Worm (Caenorhabditis elegans): ENCODE data around the gene tth-1.

tth-1 gene

DNA sequence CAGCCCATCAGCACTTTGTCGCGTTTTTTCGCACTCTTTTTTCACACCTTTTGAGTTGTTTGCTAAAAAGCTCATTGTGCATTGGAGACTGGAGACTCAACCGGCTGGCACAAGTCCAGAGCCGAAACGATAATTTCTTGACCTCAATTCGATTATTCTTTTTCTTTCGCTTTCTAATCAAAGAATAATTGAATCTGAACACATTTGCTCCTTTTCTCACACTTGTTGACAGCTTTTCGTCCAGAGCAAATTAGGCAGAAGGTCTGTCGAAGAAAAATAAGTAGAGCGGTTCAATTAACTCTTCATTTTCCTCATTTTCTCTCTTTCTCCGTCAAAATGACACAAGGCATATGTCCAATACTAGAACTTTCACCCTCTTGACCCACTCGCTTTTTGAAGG is 21.4 kb upstream of the tth-1 start:
- TF ChIP-seq blmp-1 (tag; optimal IDR thresholded peaks at IDR 0.05) (peak; percentile 52), ceh-8 (GFP tag; optimal IDR thresholded peaks at IDR 0.05) (peak; percentile 8), sox-4 (tag; optimal IDR thresholded peaks at IDR 0.05) (no peak), ama-1 (optimal IDR thresholded peaks at IDR 0.05) (no peak)

DNA sequence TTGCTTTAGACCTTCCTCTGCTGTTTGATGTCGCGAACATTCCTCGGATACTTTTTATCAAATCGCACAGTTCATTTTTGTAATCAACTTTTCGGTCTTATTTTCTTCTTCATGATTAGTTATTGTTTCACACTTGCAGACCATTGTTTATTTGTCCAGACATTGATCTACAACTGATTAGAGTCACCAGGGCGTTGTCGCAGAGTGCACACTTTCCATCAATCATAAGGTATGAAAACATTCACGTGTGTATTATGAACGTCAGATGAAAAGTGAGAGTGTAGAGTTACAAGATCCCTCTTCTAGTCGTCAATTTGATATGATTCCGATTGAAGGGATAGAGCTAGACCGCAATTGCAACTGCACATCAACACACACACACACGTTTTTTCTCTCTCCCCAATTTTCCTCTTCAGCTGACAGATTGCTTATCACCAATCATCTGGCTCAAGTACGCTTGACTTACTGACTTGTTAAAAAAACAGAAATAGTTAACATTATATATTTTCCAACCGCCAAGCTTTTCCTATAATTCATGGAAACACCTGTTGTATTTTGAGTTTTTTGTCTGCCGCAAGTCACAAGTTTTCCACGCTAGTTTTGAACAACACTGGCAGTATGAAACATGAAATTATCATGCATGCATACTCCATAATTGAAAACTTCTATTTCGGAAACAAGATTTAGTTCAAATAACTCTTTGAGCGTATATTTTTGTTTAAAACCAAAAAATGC is 16.6 kb upstream of the tth-1 start:
- no peak for TF ChIP-seq Y116A8C.19 (tag; optimal IDR thresholded peaks at IDR 0.05; ENCODE audit: borderline replicate concordance)
- TF ChIP-seq hlh-4 (tag; optimal IDR thresholded peaks at IDR 0.05): peak; percentile 67
- no peak for TF ChIP-seq unc-130 (tag; optimal IDR thresholded peaks at IDR 0.05)
- no peak for TF ChIP-seq C04F5.9 (tag; optimal IDR thresholded peaks at IDR 0.05)
- no peak for TF ChIP-seq fos-1 (tag; optimal IDR thresholded peaks at IDR 0.05)
- peak; percentile 59 for TF ChIP-seq fkh-8 (tag; optimal IDR thresholded peaks at IDR 0.05)
- TF ChIP-seq mep-1 (tag; optimal IDR thresholded peaks at IDR 0.05): no peak
- no peak for TF ChIP-seq lin-15B (tag; optimal IDR thresholded peaks at IDR 0.05)
- TF ChIP-seq nhr-47 (tag; optimal IDR thresholded peaks at IDR 0.05): peak; percentile 43
- no peak for TF ChIP-seq ceh-82 (tag; optimal IDR thresholded peaks at IDR 0.05)
- TF ChIP-seq elt-2 (tag; optimal IDR thresholded peaks at IDR 0.05): peak; percentile 58
- no peak for TF ChIP-seq mab-9 (GFP tag; IDR thresholded peaks at IDR 0.05)
- TF ChIP-seq sup-37 (GFP tag; optimal IDR thresholded peaks at IDR 0.05): no peak
- TF ChIP-seq nhr-71 (tag; optimal IDR thresholded peaks at IDR 0.05): peak; percentile 55
- no peak for TF ChIP-seq sptf-1 (tag; optimal IDR thresholded peaks at IDR 0.05)
- no peak for TF ChIP-seq nhr-77 (tag; optimal IDR thresholded peaks at IDR 0.05)
- TF ChIP-seq efl-1 (optimal IDR thresholded peaks at IDR 0.05): no peak
- TF ChIP-seq efl-1 (GFP tag; optimal IDR thresholded peaks at IDR 0.05 in 1 of 2): no peak
- TF ChIP-seq lsy-2 (tag; optimal IDR thresholded peaks at IDR 0.05): no peak
- no peak for TF ChIP-seq ets-5 (GFP tag; IDR thresholded peaks at IDR 0.05)
- no peak for TF ChIP-seq nhr-237 (tag; optimal IDR thresholded peaks at IDR 0.05)
- no peak for TF ChIP-seq nhr-84 (tag; optimal IDR thresholded peaks at IDR 0.05)
- TF ChIP-seq mdl-1 (tag; optimal IDR thresholded peaks at IDR 0.05): no peak
- peak; percentile 44 for TF ChIP-seq lin-14 (GFP tag; optimal IDR thresholded peaks at IDR 0.05)
- TF ChIP-seq unc-86 (tag; optimal IDR thresholded peaks at IDR 0.05): no peak
- no peak for TF ChIP-seq ztf-4 (tag; optimal IDR thresholded peaks at IDR 0.05)
- no peak for TF ChIP-seq nhr-28 (tag; optimal IDR thresholded peaks at IDR 0.05)
- no peak for TF ChIP-seq nhr-90 (tag; optimal IDR thresholded peaks at IDR 0.05; ENCODE audit: poor library complexity)
- no peak for TF ChIP-seq skn-1 (tag; optimal IDR thresholded peaks at IDR 0.05)

DNA sequence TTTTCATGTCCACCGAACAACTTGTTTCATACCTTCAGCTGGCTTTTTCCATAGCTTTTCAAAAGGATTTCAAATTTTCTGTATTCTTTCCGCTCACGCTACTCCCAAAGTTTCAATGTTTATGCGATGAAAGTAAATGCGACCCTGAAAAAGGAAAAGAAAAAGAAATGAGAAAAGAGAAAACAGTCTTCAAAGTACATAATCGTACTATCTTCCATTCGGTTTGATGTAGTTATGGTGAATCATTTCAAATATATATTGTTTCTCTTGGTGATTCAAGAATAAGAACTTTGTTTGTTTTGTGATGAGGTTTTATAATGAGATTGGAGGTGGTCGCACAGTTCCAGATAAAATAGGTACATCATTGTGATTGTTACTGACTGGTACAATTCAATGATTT is 15.2 kb upstream of the tth-1 start:
- TF ChIP-seq blmp-1 (tag; optimal IDR thresholded peaks at IDR 0.05) (peak; percentile 80), skn-1 (tag; optimal IDR thresholded peaks at IDR 0.05) (no peak)

DNA sequence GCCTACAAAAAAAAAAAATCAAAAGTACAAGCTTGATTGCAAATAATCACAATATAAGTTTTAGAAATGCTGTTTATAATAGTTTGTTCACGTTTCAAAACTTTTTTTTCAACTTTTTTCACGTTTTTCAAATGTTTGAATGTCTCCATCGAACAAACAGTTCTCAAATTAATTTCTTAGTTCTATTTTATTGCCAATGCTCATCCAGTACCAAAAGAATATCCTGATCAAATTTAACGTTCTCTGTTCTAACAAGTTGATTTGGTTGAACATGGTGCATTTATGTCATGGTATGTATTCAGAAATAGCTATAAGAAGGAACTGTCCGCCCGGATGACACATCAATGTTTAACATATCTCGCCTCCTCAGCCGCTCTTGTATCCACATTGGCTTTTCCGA is 8.8 kb upstream of the tth-1 start, which contains the start of gene kin-9:
Gene kin-9, plus strand, starts transcription at position 301 of the 400 bp plus-strand sequence.
- no peak for TF ChIP-seq C04F5.9 (tag; optimal IDR thresholded peaks at IDR 0.05)
- no peak for TF ChIP-seq mdl-1 (tag; optimal IDR thresholded peaks at IDR 0.05)
- no peak for TF ChIP-seq nhr-28 (tag; optimal IDR thresholded peaks at IDR 0.05)
- no peak for TF ChIP-seq zip-4 (GFP tag; optimal IDR thresholded peaks at IDR 0.05)
- TF ChIP-seq efl-1 (optimal IDR thresholded peaks at IDR 0.05): no peak
- no peak for TF ChIP-seq efl-1 (GFP tag; optimal IDR thresholded peaks at IDR 0.05 in 1 of 2)
- no peak for TF ChIP-seq mep-1 (tag; optimal IDR thresholded peaks at IDR 0.05)
- TF ChIP-seq dsc-1 (tag; optimal IDR thresholded peaks at IDR 0.05): no peak
- no peak for TF ChIP-seq efl-3 (GFP tag; optimal IDR thresholded peaks at IDR 0.05)
- TF ChIP-seq tbx-2 (tag; optimal IDR thresholded peaks at IDR 0.05): no peak
- no peak for TF ChIP-seq snpc-4 (tag; optimal IDR thresholded peaks at IDR 0.05)

All from whole organism, L1 larva.